Worm (Caenorhabditis elegans) whole organism, mixed stage, embryonic: ENCODE data around the gene nlp-21.

Experiments
- blmp-1 ChIP-seq: fragments of 150-350 bp; optimal IDR thresholded peaks from 2 replicates; lab custom pipeline; 2014; ENCODE audit warnings: missing biosample characterization, missing genetic modification characterization
- drap-1 ChIP-seq: fragments of 200-800 bp; sonication (Bioruptor generic); optimal IDR thresholded peaks from 3 replicates; lab custom pipeline; 2018; ENCODE audit warnings: mild to moderate bottlenecking, missing genetic modification characterization, missing compliant biosample characterization
- elt-3 ChIP-seq: fragments of 150-350 bp; optimal IDR thresholded peaks from 2 replicates; lab custom pipeline; 2014; ENCODE audit warnings: missing biosample characterization, missing genetic modification characterization
- lin-13 ChIP-seq: fragments of 150-350 bp; optimal IDR thresholded peaks from 2 replicates; lab custom pipeline; 2014; ENCODE audit warnings: missing biosample characterization, missing genetic modification characterization
- nhr-237 ChIP-seq: fragments of 150-350 bp; optimal IDR thresholded peaks from 2 replicates; lab custom pipeline; 2014; ENCODE audit warnings: missing biosample characterization, missing genetic modification characterization
- snpc-4 ChIP-seq: fragments of 150-350 bp; optimal IDR thresholded peaks from 2 replicates; lab custom pipeline; 2014; ENCODE audit warnings: missing biosample characterization, missing genetic modification characterization
- unc-120 ChIP-seq: sonication (generic microtip); optimal IDR thresholded peaks from 2 replicates; lab custom pipeline; 2017; ENCODE audit warnings: missing genetic modification characterization, missing compliant biosample characterization; ENCODE audit not compliant: poor library complexity, severe bottlenecking
- unc-62 ChIP-seq: fragments of 150-350 bp; optimal IDR thresholded peaks from 2 replicates; lab custom pipeline; 2014; ENCODE audit warnings: missing biosample characterization, missing genetic modification reagents, missing genetic modification characterization

- TF ChIP-seq snpc-4 = no peak
- TF ChIP-seq unc-62 (GFP tag; lab: Kevin White, UChicago) = no peak
- no peak for TF ChIP-seq blmp-1
- no peak for TF ChIP-seq drap-1 (GFP tag; lab: Kevin White, UChicago)
- TF ChIP-seq unc-120 (tag; lab: Kevin White, UChicago) = no peak
- TF ChIP-seq lin-13 (tag; lab: Kevin White, UChicago) = no peak
- TF ChIP-seq elt-3 (tag; lab: Kevin White, UChicago) = no peak
- no peak for TF ChIP-seq nhr-237 (tag; lab: Kevin White, UChicago)
Measured at ce11 chrIII:11405049-11405448, 12.0 kb upstream of the nlp-21 start, which contains the start of gene Y47D3B.4.
